Worm (Caenorhabditis elegans) whole organism, late embryonic: ENCODE measurements around the gene nhr-80.

ENCODE experiments used
- K02D7.2 ChIP-seq: sonication (generic microtip); optimal IDR thresholded peaks from 2 replicates; lab custom pipeline; 2017; ENCODE audit warnings: mild to moderate bottlenecking, missing genetic modification characterization, missing compliant biosample characterization
- ceh-9 ChIP-seq: sonication (generic microtip); optimal IDR thresholded peaks from 2 replicates; lab custom pipeline; 2016; ENCODE audit warnings: mild to moderate bottlenecking, missing genetic modification characterization, inconsistent platforms, missing compliant biosample characterization
- elt-2 ChIP-seq: sonication (generic microtip); optimal IDR thresholded peaks from 2 replicates; lab custom pipeline; 2016; ENCODE audit warnings: missing genetic modification reagents, missing genetic modification characterization, missing compliant biosample characterization
- hlh-13 ChIP-seq: fragments of 200-800 bp; sonication (Bioruptor generic); optimal IDR thresholded peaks from 2 replicates; lab custom pipeline; 2018; ENCODE audit warnings: mild to moderate bottlenecking, missing genetic modification characterization, missing compliant biosample characterization
- hlh-30 ChIP-seq: sonication (generic microtip); optimal IDR thresholded peaks from 2 replicates; lab custom pipeline; 2017; ENCODE audit warnings: antibody characterized with exemption, missing genetic modification characterization, missing compliant biosample characterization; ENCODE audit not compliant: insufficient read depth
- lin-11 ChIP-seq: fragments of 200-800 bp; sonication (Bioruptor generic); optimal IDR thresholded peaks from 2 replicates; lab custom pipeline; 2018; ENCODE audit warnings: mild to moderate bottlenecking, missing genetic modification characterization, missing compliant biosample characterization
- nhr-11 ChIP-seq: fragments of 150-350 bp; optimal IDR thresholded peaks from 2 replicates; lab custom pipeline; 2014; ENCODE audit warnings: missing biosample characterization, missing genetic modification characterization
- pat-9 ChIP-seq: fragments of 200-800 bp; sonication (Bioruptor generic); optimal IDR thresholded peaks from 2 replicates; lab custom pipeline; 2018; ENCODE audit warnings: mild to moderate bottlenecking, missing genetic modification characterization, moderate library complexity, missing compliant biosample characterization
- pha-4 ChIP-seq: fragments of 150-350 bp; optimal IDR thresholded peaks from 2 replicates; lab custom pipeline; 2018; ENCODE audit warnings: missing biosample characterization, missing genetic modification reagents, missing genetic modification characterization
- pqm-1 ChIP-seq: sonication (generic microtip); optimal IDR thresholded peaks from 2 replicates; lab custom pipeline; 2016; ENCODE audit warnings: missing genetic modification characterization, missing compliant biosample characterization
- syd-9 ChIP-seq: sonication (generic microtip); optimal IDR thresholded peaks from 2 replicates; lab custom pipeline; 2016; ENCODE audit warnings: mild to moderate bottlenecking, missing genetic modification characterization, moderate library complexity, missing compliant biosample characterization
- tbx-2 ChIP-seq: sonication (generic microtip); optimal IDR thresholded peaks from 2 replicates; lab custom pipeline; 2016; ENCODE audit warnings: missing genetic modification characterization, missing compliant biosample characterization
- unc-42 ChIP-seq: sonication (generic microtip); optimal IDR thresholded peaks from 2 replicates; lab custom pipeline; 2016; ENCODE audit warnings: missing genotype, missing genetic modification characterization, missing compliant biosample characterization
- ztf-16 ChIP-seq: sonication (generic microtip); optimal IDR thresholded peaks from 2 replicates; lab custom pipeline; 2017; ENCODE audit warnings: missing genetic modification characterization, missing compliant biosample characterization

- TF ChIP-seq elt-2 (no peak), pqm-1 (tag; lab: Kevin White, UChicago) (no peak), lin-11 (tag; lab: Kevin White, UChicago) (no peak), ztf-16 (tag; lab: Kevin White, UChicago) (no peak), unc-42 (tag; lab: Kevin White, UChicago) (no peak), ceh-9 (tag; lab: Kevin White, UChicago) (no peak), syd-9 (tag; lab: Kevin White, UChicago) (no peak), tbx-2 (tag; lab: Kevin White, UChicago) (no peak), nhr-11 (tag; lab: Kevin White, UChicago) (no peak), hlh-13 (no peak), pha-4 (tag; lab: Kevin White, UChicago) (no peak), K02D7.2 (tag; lab: Kevin White, UChicago) (no peak), pat-9 (tag; lab: Kevin White, UChicago) (no peak), hlh-30 (tag; lab: Kevin White, UChicago) (no peak)
Measured at ce11 chrIII:49064-49463, 34.4 kb upstream of the nhr-80 start.
